Worm (Caenorhabditis elegans) whole organism, late embryonic: Measurements from ENCODE around the gene srh-45.

ENCODE experiments used
- ama-1 ChIP-seq: fragments of 150-350 bp; optimal IDR thresholded peaks from 2 replicates; lab custom pipeline; 2014
- ceh-31 ChIP-seq: sonication (generic microtip); optimal IDR thresholded peaks from 2 replicates; lab custom pipeline; 2016; ENCODE audit warnings: missing genetic modification characterization, missing compliant biosample characterization
- ceh-9 ChIP-seq: sonication (generic microtip); optimal IDR thresholded peaks from 2 replicates; lab custom pipeline; 2016; ENCODE audit warnings: mild to moderate bottlenecking, missing genetic modification characterization, inconsistent platforms, missing compliant biosample characterization
- hlh-15 ChIP-seq: sonication (generic microtip); optimal IDR thresholded peaks from 2 replicates; lab custom pipeline; 2016; ENCODE audit warnings: missing genetic modification characterization, missing compliant biosample characterization
- hlh-30 ChIP-seq: sonication (generic microtip); optimal IDR thresholded peaks from 2 replicates; lab custom pipeline; 2017; ENCODE audit warnings: antibody characterized with exemption, missing genetic modification characterization, missing compliant biosample characterization; ENCODE audit not compliant: insufficient read depth
- pros-1 ChIP-seq: fragments of 150-350 bp; optimal IDR thresholded peaks from 2 replicates; lab custom pipeline; 2014; ENCODE audit warnings: missing biosample characterization, missing genetic modification reagents, missing genetic modification characterization
- unc-86 ChIP-seq: sonication (generic microtip); optimal IDR thresholded peaks from 2 replicates; lab custom pipeline; 2016; ENCODE audit warnings: missing genetic modification characterization, missing compliant biosample characterization

ce11 chrV:11279564-11279963 is 25.2 kb downstream of the srh-45 start:
- no peak for TF ChIP-seq hlh-30 (tag; lab: Kevin White, UChicago)
- no peak for TF ChIP-seq ceh-9 (tag; lab: Kevin White, UChicago)
- TF ChIP-seq ceh-31 (tag; lab: Kevin White, UChicago): no peak
- no peak for TF ChIP-seq pros-1 (tag; lab: Kevin White, UChicago)
- TF ChIP-seq ama-1 (lab: Kevin White, UChicago): no peak
- TF ChIP-seq hlh-15 (tag; lab: Kevin White, UChicago): no peak
- no peak for TF ChIP-seq unc-86
